Worm (Caenorhabditis elegans): Measurements from ENCODE around the gene Y19D2B.1.

DNA sequence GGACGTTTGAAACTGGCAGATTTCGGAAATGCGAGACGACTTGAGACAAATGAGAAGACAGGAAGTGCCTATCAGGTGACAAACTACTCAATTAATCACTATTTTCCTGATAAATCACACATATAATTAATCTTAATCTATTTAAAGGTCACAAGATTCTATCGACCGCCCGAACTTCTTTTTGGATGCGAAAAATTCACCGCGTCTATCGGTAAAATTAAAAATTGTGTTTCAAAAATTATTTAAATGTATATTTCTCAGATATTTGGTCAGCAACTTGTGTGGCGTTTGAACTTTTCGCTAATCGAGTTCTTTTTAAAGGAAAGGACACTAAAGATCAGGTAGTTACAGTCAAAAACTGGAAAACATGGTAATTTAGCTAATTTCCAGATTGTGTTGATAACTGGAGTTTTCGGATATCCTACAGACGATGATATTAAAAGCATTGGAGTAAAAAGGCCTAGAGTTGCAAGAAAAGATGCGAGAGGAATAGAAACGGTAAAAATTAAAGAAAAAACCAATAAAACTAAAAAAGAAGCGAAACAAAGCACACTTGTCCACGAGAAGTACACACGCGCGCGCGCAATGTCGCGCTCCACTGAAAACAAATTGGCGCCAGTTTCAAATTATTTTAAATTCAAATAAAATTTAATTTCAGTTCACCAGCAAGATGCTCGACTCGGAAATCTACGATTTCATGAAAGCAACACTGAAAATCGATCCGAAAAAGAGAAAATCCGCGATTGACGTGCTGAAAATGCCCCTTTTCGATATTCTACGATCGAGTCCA, 25.7 kb upstream of the Y19D2B.1 start:
- TF ChIP-seq flt-1 (GFP tag; IDR thresholded peaks at IDR 0.05) = no peak
- no peak for TF ChIP-seq tab-1 (GFP tag; IDR thresholded peaks at IDR 0.05)
- TF ChIP-seq med-1 (GFP tag; optimal IDR thresholded peaks at IDR 0.05; ENCODE audit: insufficient read depth) = no peak
- no peak for TF ChIP-seq ref-1 (GFP tag; conservative IDR thresholded peaks at IDR 0.05)
- no peak for TF ChIP-seq ztf-23 (GFP tag; IDR thresholded peaks at IDR 0.05)

All from whole organism, midembryonic.